Worm (Caenorhabditis elegans) whole organism, L2 larva: ENCODE data around the gene F15E6.4.

Source experiments
- alr-1 ChIP-seq: fragments of 150-350 bp; optimal IDR thresholded peaks from 2 replicates; lab custom pipeline; 2014; ENCODE audit warnings: missing biosample characterization, missing genetic modification characterization
- nhr-77 ChIP-seq: fragments of 150-350 bp; optimal IDR thresholded peaks from 2 replicates; lab custom pipeline; 2014; ENCODE audit warnings: missing biosample characterization, missing genetic modification characterization

ce11 chrIV:4264649-4265048 is 26.6 kb upstream of the F15E6.4 start:
- TF ChIP-seq alr-1 (tag; lab: Kevin White, UChicago) (no peak), nhr-77 (tag; lab: Kevin White, UChicago) (no peak)
